Worm (Caenorhabditis elegans): ENCODE data around the gene str-56.

- TF ChIP-seq F37D6.2 (tag; optimal IDR thresholded peaks at IDR 0.05) (no peak), F44E2.7 (GFP tag; IDR thresholded peaks at IDR 0.05) (no peak), lin-39 (tag; optimal IDR thresholded peaks at IDR 0.05) (no peak), nhr-77 (tag; optimal IDR thresholded peaks at IDR 0.05) (no peak), mep-1 (tag; optimal IDR thresholded peaks at IDR 0.05) (no peak), vab-7 (GFP tag; IDR thresholded peaks at IDR 0.05) (no peak), gei-8 (GFP tag; optimal IDR thresholded peaks at IDR 0.05) (no peak), zfp-2 (tag; optimal IDR thresholded peaks at IDR 0.05) (no peak), fos-1 (tag; optimal IDR thresholded peaks at IDR 0.05) (no peak), jun-1 (tag; optimal IDR thresholded peaks at IDR 0.05) (no peak), Y5F2A.4 (GFP tag; optimal IDR thresholded peaks at IDR 0.05) (no peak), skn-1 (tag; optimal IDR thresholded peaks at IDR 0.05) (no peak)
Measured at ce11 chrV:15826110-15826509, 46.3 kb upstream of the str-56 start, which contains the start of gene srbc-51.

All from whole organism, L4 larva.